Worm (Caenorhabditis elegans): ENCODE results near the gene str-185.

DNA sequence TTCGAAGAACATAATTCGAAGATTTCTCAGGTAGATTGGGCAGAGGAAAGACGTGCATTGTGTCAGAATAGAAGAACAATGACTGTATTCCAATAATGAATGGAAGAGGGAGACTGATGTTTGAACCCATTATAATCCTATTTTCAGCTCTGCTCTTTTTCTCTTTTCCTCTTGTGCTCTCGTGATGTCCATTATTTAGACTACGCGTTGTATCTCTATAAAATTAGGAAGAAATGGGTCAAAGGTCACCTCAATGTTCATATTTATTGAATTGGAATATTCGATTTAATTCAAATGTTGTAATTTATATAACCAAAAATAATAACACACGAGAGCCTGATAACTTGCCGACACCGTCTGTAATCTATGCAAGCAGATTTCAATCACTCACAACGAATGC, 9.4 kb upstream of the str-185 start, which contains the start of gene fbxb-74:
- TF ChIP-seq elt-1 (tag; optimal IDR thresholded peaks at IDR 0.05; ENCODE audit: borderline replicate concordance, insufficient read depth) (no peak), unc-62 (GFP tag; optimal IDR thresholded peaks at IDR 0.05) (no peak), elt-3 (tag; optimal IDR thresholded peaks at IDR 0.05) (no peak), nhr-76 (tag; optimal IDR thresholded peaks at IDR 0.05) (no peak)

Measured in whole organism, mixed stage, embryonic.